Worm (Caenorhabditis elegans) whole organism, mixed stage, embryonic: Measurements from ENCODE around the gene nhr-140.

Experiments used
- M03D4.4 ChIP-seq: sonication (generic microtip); optimal IDR thresholded peaks from 2 replicates; lab custom pipeline; 2017; ENCODE audit warnings: mild to moderate bottlenecking, missing genetic modification characterization, missing compliant biosample characterization
- bed-3 ChIP-seq: fragments of 200-800 bp; sonication (Bioruptor generic); optimal IDR thresholded peaks from 3 replicates; lab custom pipeline; 2018; ENCODE audit warnings: mild to moderate bottlenecking, missing genetic modification characterization, moderate library complexity, missing compliant biosample characterization
- blmp-1 ChIP-seq: fragments of 150-350 bp; optimal IDR thresholded peaks from 2 replicates; lab custom pipeline; 2014; ENCODE audit warnings: missing biosample characterization, missing genetic modification characterization
- ceh-39 ChIP-seq: fragments of 150-350 bp; optimal IDR thresholded peaks from 2 replicates; lab custom pipeline; 2014; ENCODE audit warnings: missing biosample characterization, missing genetic modification characterization
- ceh-43 ChIP-seq: fragments of 200-800 bp; sonication (Bioruptor generic); optimal IDR thresholded peaks from 2 replicates; lab custom pipeline; 2018; ENCODE audit warnings: mild to moderate bottlenecking, missing genetic modification characterization, moderate library complexity, missing compliant biosample characterization
- ceh-83 ChIP-seq: fragments of 200-800 bp; sonication (Bioruptor generic); optimal IDR thresholded peaks from 2 replicates; lab custom pipeline; 2018; ENCODE audit warnings: mild to moderate bottlenecking, missing genetic modification characterization, missing compliant biosample characterization
- ces-1 ChIP-seq: fragments of 150-350 bp; optimal IDR thresholded peaks from 2 replicates; lab custom pipeline; 2014; ENCODE audit warnings: missing biosample characterization, missing genetic modification reagents, missing genetic modification characterization
- cnd-1 ChIP-seq: fragments of 200-800 bp; sonication (Bioruptor generic); optimal IDR thresholded peaks from 2 replicates; lab custom pipeline; 2018; ENCODE audit warnings: mild to moderate bottlenecking, missing genetic modification characterization, missing compliant biosample characterization
- elt-1 ChIP-seq: sonication (generic microtip); optimal IDR thresholded peaks from 2 replicates; lab custom pipeline; 2017; ENCODE audit warnings: missing genetic modification characterization, mild to moderate bottlenecking, missing compliant biosample characterization, antibody characterized with exemption, moderate library complexity, borderline replicate concordance; ENCODE audit not compliant: insufficient read depth
- elt-3 ChIP-seq: fragments of 150-350 bp; optimal IDR thresholded peaks from 2 replicates; lab custom pipeline; 2014; ENCODE audit warnings: missing biosample characterization, missing genetic modification characterization
- flh-1 ChIP-seq: fragments of 200-800 bp; sonication (Bioruptor generic); optimal IDR thresholded peaks from 2 replicates; lab custom pipeline; 2018; ENCODE audit warnings: mild to moderate bottlenecking, missing genetic modification characterization, moderate library complexity, missing compliant biosample characterization
- hlh-1 ChIP-seq: fragments of 150-350 bp; optimal IDR thresholded peaks from 2 replicates; lab custom pipeline; 2014; ENCODE audit warnings: missing biosample characterization, missing genetic modification reagents, missing genetic modification characterization
- lin-13 ChIP-seq: fragments of 150-350 bp; optimal IDR thresholded peaks from 2 replicates; lab custom pipeline; 2014; ENCODE audit warnings: missing biosample characterization, missing genetic modification characterization
- lin-32 ChIP-seq: fragments of 200-800 bp; sonication (Bioruptor generic); optimal IDR thresholded peaks from 2 replicates; lab custom pipeline; 2018; ENCODE audit warnings: mild to moderate bottlenecking, missing genetic modification characterization, missing compliant biosample characterization
- lsy-2 ChIP-seq: fragments of 150-350 bp; optimal IDR thresholded peaks from 2 replicates; lab custom pipeline; 2014; ENCODE audit warnings: missing biosample characterization, missing genetic modification characterization
- mab-5 ChIP-seq: fragments of 150-350 bp; optimal IDR thresholded peaks from 2 replicates; lab custom pipeline; 2014; ENCODE audit warnings: missing biosample characterization, missing genetic modification characterization
- mep-1 ChIP-seq: fragments of 150-350 bp; optimal IDR thresholded peaks from 2 replicates; lab custom pipeline; 2017; ENCODE audit warnings: missing biosample characterization, missing genetic modification reagents, missing genetic modification characterization, inconsistent platforms
- mls-2 ChIP-seq: sonication (generic microtip); optimal IDR thresholded peaks from 2 replicates; lab custom pipeline; 2016; ENCODE audit warnings: mild to moderate bottlenecking, missing genetic modification characterization, moderate library complexity, missing compliant biosample characterization
- nhr-12 ChIP-seq: fragments of 150-350 bp; optimal IDR thresholded peaks from 2 replicates; lab custom pipeline; 2014; ENCODE audit warnings: missing biosample characterization, missing genetic modification characterization
- nhr-2 ChIP-seq: fragments of 150-350 bp; optimal IDR thresholded peaks from 2 replicates; lab custom pipeline; 2014; ENCODE audit warnings: missing biosample characterization, missing genetic modification characterization
- nhr-237 ChIP-seq: fragments of 150-350 bp; optimal IDR thresholded peaks from 2 replicates; lab custom pipeline; 2014; ENCODE audit warnings: missing biosample characterization, missing genetic modification characterization
- nhr-28 ChIP-seq: fragments of 150-350 bp; optimal IDR thresholded peaks from 2 replicates; lab custom pipeline; 2014; ENCODE audit warnings: missing biosample characterization, missing genetic modification characterization
- nhr-76 ChIP-seq: sonication (generic microtip); optimal IDR thresholded peaks from 2 replicates; lab custom pipeline; 2017; ENCODE audit warnings: missing biosample characterization, missing genetic modification characterization
- pha-4 ChIP-seq: fragments of 150-350 bp; optimal IDR thresholded peaks from 2 replicates; lab custom pipeline; 2018; ENCODE audit warnings: missing biosample characterization, missing genetic modification reagents, missing genetic modification characterization
- sem-2 ChIP-seq: fragments of 200-800 bp; sonication (Bioruptor generic); optimal IDR thresholded peaks from 2 replicates; lab custom pipeline; 2018; ENCODE audit warnings: mild to moderate bottlenecking, missing genetic modification characterization, missing compliant biosample characterization
- snpc-4 ChIP-seq: fragments of 150-350 bp; optimal IDR thresholded peaks from 2 replicates; lab custom pipeline; 2014; ENCODE audit warnings: missing biosample characterization, missing genetic modification characterization
- sptf-1 ChIP-seq: sonication (generic microtip); optimal IDR thresholded peaks from 2 replicates; lab custom pipeline; 2017; ENCODE audit warnings: mild to moderate bottlenecking, missing genetic modification characterization, moderate library complexity, missing compliant biosample characterization
- tbx-8 ChIP-seq: fragments of 200-800 bp; sonication (Bioruptor generic); optimal IDR thresholded peaks from 2 replicates; lab custom pipeline; 2018; ENCODE audit warnings: mild to moderate bottlenecking, missing genetic modification characterization, moderate library complexity, missing compliant biosample characterization
- unc-120 ChIP-seq: sonication (generic microtip); optimal IDR thresholded peaks from 2 replicates; lab custom pipeline; 2017; ENCODE audit warnings: missing genetic modification characterization, missing compliant biosample characterization; ENCODE audit not compliant: poor library complexity, severe bottlenecking
- unc-39 ChIP-seq: fragments of 150-350 bp; optimal IDR thresholded peaks from 2 replicates; lab custom pipeline; 2014; ENCODE audit warnings: missing biosample characterization, missing genetic modification characterization
- unc-62 ChIP-seq: fragments of 150-350 bp; optimal IDR thresholded peaks from 2 replicates; lab custom pipeline; 2014; ENCODE audit warnings: missing biosample characterization, missing genetic modification reagents, missing genetic modification characterization
- zip-8 ChIP-seq: fragments of 150-350 bp; optimal IDR thresholded peaks from 2 replicates; lab custom pipeline; 2014; ENCODE audit warnings: missing biosample characterization, missing genetic modification characterization
- ztf-11 ChIP-seq: fragments of 150-350 bp; optimal IDR thresholded peaks from 2 replicates; lab custom pipeline; 2014; ENCODE audit warnings: missing biosample characterization, missing genetic modification characterization

Gene nhr-140

DNA sequence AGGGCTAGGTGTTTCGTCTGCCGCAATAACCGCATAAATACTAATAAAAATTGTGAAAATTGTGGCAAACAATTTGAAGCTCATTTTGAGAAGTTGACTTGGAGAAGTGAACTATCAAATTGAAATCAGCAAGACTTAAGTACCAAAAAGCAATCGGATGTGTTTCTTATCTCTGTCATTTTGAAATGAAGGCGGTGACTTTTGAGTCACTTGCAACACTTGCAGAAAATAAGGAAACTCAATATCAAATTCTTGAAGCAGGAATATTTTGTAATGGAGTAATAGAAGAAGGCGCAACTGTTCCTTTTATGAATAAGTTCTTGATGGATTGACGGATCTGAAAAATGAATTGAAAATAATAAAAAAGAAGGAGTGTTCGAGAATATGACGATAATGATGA, 38.2 kb downstream of the nhr-140 start, which contains the start of gene T07H8.11:
Gene T07H8.11, minus strand, starts transcription at position 101 of the 400 bp plus-strand sequence.
- TF ChIP-seq elt-3 (tag; lab: Kevin White, UChicago), result no peak
- no peak for TF ChIP-seq ceh-83 (GFP tag; lab: Kevin White, UChicago)
- TF ChIP-seq nhr-76 (tag; lab: Kevin White, UChicago), result no peak
- TF ChIP-seq ceh-43 (GFP tag; lab: Kevin White, UChicago), result no peak
- no peak for TF ChIP-seq zip-8
- no peak for TF ChIP-seq tbx-8 (GFP tag; lab: Kevin White, UChicago)
- TF ChIP-seq, all 35 proteins: peak for 0

DNA sequence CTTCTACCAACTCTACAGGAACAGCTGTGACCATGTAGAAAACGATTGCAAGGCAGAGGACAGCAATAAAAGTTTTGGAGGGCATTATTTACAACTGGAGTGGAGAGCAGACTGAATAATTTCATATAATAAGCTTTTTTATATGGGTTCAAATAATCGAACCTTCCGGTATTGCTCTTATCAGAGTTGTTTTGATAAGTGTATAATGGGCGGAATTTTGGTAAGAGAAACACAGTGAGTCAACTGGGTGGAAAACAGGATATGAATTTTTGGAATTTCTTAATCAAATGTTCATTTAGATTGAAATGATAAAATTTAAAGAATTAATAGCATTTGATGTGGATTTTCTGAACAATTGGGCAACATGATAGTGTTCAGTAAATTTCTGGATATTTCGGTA, 39.7 kb downstream of the nhr-140 start, which contains the start of gene Y57E12B.11:
Gene Y57E12B.11, minus strand, starts transcription at position 101 of the 400 bp plus-strand sequence.
- no peak for TF ChIP-seq elt-1
- no peak for TF ChIP-seq unc-62 (GFP tag; lab: Kevin White, UChicago)
- TF ChIP-seq nhr-2 (tag; lab: Kevin White, UChicago), result no peak
- no peak for TF ChIP-seq flh-1
- TF ChIP-seq ceh-39, result no peak
- TF ChIP-seq ces-1 (GFP tag; lab: Kevin White, UChicago), result no peak
- no peak for TF ChIP-seq M03D4.4 (tag; lab: Kevin White, UChicago)
- TF ChIP-seq nhr-28 (tag; lab: Kevin White, UChicago), result no peak
- TF ChIP-seq lsy-2, result no peak
- no peak for TF ChIP-seq unc-39 (tag; lab: Kevin White, UChicago)
- no peak for TF ChIP-seq nhr-12 (tag; lab: Kevin White, UChicago)
- no peak for TF ChIP-seq sem-2 (GFP tag; lab: Kevin White, UChicago)
- no peak for TF ChIP-seq zip-8
- no peak for TF ChIP-seq mls-2
- TF ChIP-seq, all 35 proteins: peak for 0

ce11 chrV:6948225-6948624, 41.3 kb downstream of the nhr-140 start, which contains the start of gene Y57E12B.1:
Y57E12B.1 (plus strand) TSS chrV:6948525.
- no peak for TF ChIP-seq mls-2
- TF ChIP-seq ztf-11 (tag; lab: Kevin White, UChicago), result no peak
- no peak for TF ChIP-seq lin-13 (tag; lab: Kevin White, UChicago)
- no peak for TF ChIP-seq snpc-4 (tag; lab: Kevin White, UChicago)
- TF ChIP-seq nhr-237 (tag; lab: Kevin White, UChicago), result no peak
- TF ChIP-seq sem-2 (GFP tag; lab: Kevin White, UChicago), result no peak
- no peak for TF ChIP-seq bed-3 (GFP tag; lab: Kevin White, UChicago)
- TF ChIP-seq ceh-83 (GFP tag; lab: Kevin White, UChicago), result no peak
- TF ChIP-seq mep-1 (tag; lab: Kevin White, UChicago), result no peak
- TF ChIP-seq lin-32 (GFP tag; lab: Kevin White, UChicago), result no peak
- TF ChIP-seq unc-39 (tag; lab: Kevin White, UChicago), result no peak
- TF ChIP-seq blmp-1 (tag; lab: Kevin White, UChicago), result no peak
- no peak for TF ChIP-seq flh-1
- TF ChIP-seq sptf-1 (tag; lab: Kevin White, UChicago), result no peak
- no peak for TF ChIP-seq tbx-8 (GFP tag; lab: Kevin White, UChicago)
- no peak for TF ChIP-seq nhr-2 (tag; lab: Kevin White, UChicago)
- no peak for TF ChIP-seq zip-8
- no peak for TF ChIP-seq hlh-1
- TF ChIP-seq mab-5, result no peak
- TF ChIP-seq cnd-1 (tag; lab: Kevin White, UChicago), result no peak

ce11 chrV:6947442-6947841, 42.0 kb downstream of the nhr-140 start, which contains the start of gene Y57E12B.4:
Y57E12B.4 (minus strand) TSS chrV:6947542.
- TF ChIP-seq pha-4 (tag; lab: Kevin White, UChicago), result no peak
- no peak for TF ChIP-seq nhr-2 (tag; lab: Kevin White, UChicago)
- TF ChIP-seq unc-120 (tag; lab: Kevin White, UChicago), result no peak
- TF ChIP-seq snpc-4 (tag; lab: Kevin White, UChicago), result no peak
- TF ChIP-seq cnd-1 (tag; lab: Kevin White, UChicago), result no peak
- TF ChIP-seq ceh-83 (GFP tag; lab: Kevin White, UChicago), result no peak
- no peak for TF ChIP-seq hlh-1
- no peak for TF ChIP-seq M03D4.4 (tag; lab: Kevin White, UChicago)
- TF ChIP-seq ztf-11 (tag; lab: Kevin White, UChicago), result no peak
- TF ChIP-seq mep-1 (tag; lab: Kevin White, UChicago), result no peak
- no peak for TF ChIP-seq ceh-43 (GFP tag; lab: Kevin White, UChicago)
